Worm (Caenorhabditis elegans): ENCODE data around the gene F49E12.8.
"Not testable (repeated sequence)": the region's sequence is repeated elsewhere in the genome, so short reads cannot be mapped to it uniquely, and the experiment has no call there.

The F49E12.8 gene

ce11 chrII:8428947-8429919, 35.1 kb upstream of the F49E12.8 start:
- TF ChIP-seq elt-1 (tag; optimal IDR thresholded peaks at IDR 0.05), result no peak
- TF ChIP-seq sem-4 (tag; optimal IDR thresholded peaks at IDR 0.05), result no peak
- TF ChIP-seq blmp-1 (tag; optimal IDR thresholded peaks at IDR 0.05; ENCODE audit: insufficient read depth), result no peak
- TF ChIP-seq unc-62 (GFP tag; optimal IDR thresholded peaks at IDR 0.05), result no peak
- TF ChIP-seq ama-1 (optimal IDR thresholded peaks at IDR 0.05), result no peak
- TF ChIP-seq peb-1 (tag; optimal IDR thresholded peaks at IDR 0.05), result no peak
- no peak for TF ChIP-seq skn-1 (tag; optimal IDR thresholded peaks at IDR 0.05)
- TF ChIP-seq ztf-1 (GFP tag; conservative IDR thresholded peaks at IDR 0.05), result no peak
- no peak for TF ChIP-seq zag-1 (tag; optimal IDR thresholded peaks at IDR 0.05)
- no peak for TF ChIP-seq nhr-23 (tag; optimal IDR thresholded peaks at IDR 0.05)
- TF ChIP-seq nhr-6 (tag; optimal IDR thresholded peaks at IDR 0.05), result no peak
- TF ChIP-seq ceh-16 (tag; optimal IDR thresholded peaks at IDR 0.05), result no peak
- peak in 1 of 2 experiments; percentile 60 for TF ChIP-seq lsy-2 (tag; optimal IDR thresholded peaks at IDR 0.05)
- TF ChIP-seq crh-2 (tag; optimal IDR thresholded peaks at IDR 0.05), result peak; percentile 39
- TF ChIP-seq nhr-129 (tag; optimal IDR thresholded peaks at IDR 0.05), result peak; percentile 37
- no peak for TF ChIP-seq nhr-25 (tag; optimal IDR thresholded peaks at IDR 0.05)
- TF ChIP-seq nhr-12 (tag; optimal IDR thresholded peaks at IDR 0.05), result no peak
- TF ChIP-seq dmd-4 (tag; optimal IDR thresholded peaks at IDR 0.05), result no peak
- no peak for TF ChIP-seq alr-1 (tag; optimal IDR thresholded peaks at IDR 0.05)
- TF ChIP-seq C34F6.9 (tag; optimal IDR thresholded peaks at IDR 0.05), result peak; percentile 26
- no peak for TF ChIP-seq fos-1 (tag; optimal IDR thresholded peaks at IDR 0.05)
- peak; percentile 1 for TF ChIP-seq sma-3 (GFP tag; optimal IDR thresholded peaks at IDR 0.05)
- TF ChIP-seq unc-55 (GFP tag; optimal IDR thresholded peaks at IDR 0.05), result peak; percentile 45
- TF ChIP-seq nhr-10 (tag; optimal IDR thresholded peaks at IDR 0.05), result no peak

ce11 chrII:8428758-8428946, 34.5 kb upstream of the F49E12.8 start, which contains the start of gene F14E5.2:
TSS of gene F14E5.2 (minus strand) at chrII:8428858.
- TF ChIP-seq mab-5 (tag; optimal IDR thresholded peaks at IDR 0.05) (no peak), F13H6.1 (tag; optimal IDR thresholded peaks at IDR 0.05) (no peak), snpc-4 (tag; optimal IDR thresholded peaks at IDR 0.05) (no peak), elt-3 (tag; optimal IDR thresholded peaks at IDR 0.05) (no peak), peb-1 (tag; optimal IDR thresholded peaks at IDR 0.05) (no peak), skn-1 (tag; optimal IDR thresholded peaks at IDR 0.05) (no peak), ztf-4 (tag; optimal IDR thresholded peaks at IDR 0.05) (no peak), lsy-2 (tag; optimal IDR thresholded peaks at IDR 0.05) (no peak), sma-9 (GFP tag; optimal IDR thresholded peaks at IDR 0.05) (no peak), sma-9 (tag; optimal IDR thresholded peaks at IDR 0.05) (no peak), gmeb-1 (tag; optimal IDR thresholded peaks at IDR 0.05) (no peak), ceh-16 (tag; optimal IDR thresholded peaks at IDR 0.05) (no peak), crh-2 (tag; optimal IDR thresholded peaks at IDR 0.05) (no peak), fos-1 (tag; optimal IDR thresholded peaks at IDR 0.05) (no peak), nhr-10 (tag; optimal IDR thresholded peaks at IDR 0.05) (no peak)

- TF ChIP-seq nhr-12 (tag; optimal IDR thresholded peaks at IDR 0.05) (peak; percentile 85), elt-1 (tag; optimal IDR thresholded peaks at IDR 0.05) (no peak), nhr-25 (tag; optimal IDR thresholded peaks at IDR 0.05) (peak; percentile 85), nhr-6 (tag; optimal IDR thresholded peaks at IDR 0.05) (no peak), nhr-237 (tag; optimal IDR thresholded peaks at IDR 0.05) (no peak), elt-3 (tag; optimal IDR thresholded peaks at IDR 0.05) (no peak), R02D3.7 (tag; optimal IDR thresholded peaks at IDR 0.05) (no peak), nhr-10 (tag; optimal IDR thresholded peaks at IDR 0.05) (no peak), mab-5 (tag; optimal IDR thresholded peaks at IDR 0.05) (no peak), zag-1 (tag; optimal IDR thresholded peaks at IDR 0.05) (no peak)
These were observed 26.8 kb upstream of the F49E12.8 start for ce11 chrII:8420775-8421388.

- not testable (repeated sequence) for TF ChIP-seq nhr-12, lin-39, elt-3 (tag; optimal IDR thresholded peaks at IDR 0.05)
These were observed 25.7 kb upstream of the F49E12.8 start, which contains the start of gene F14E5.8 for ce11 chrII:8419798-8420197. TSS of gene F14E5.8 (plus strand) at chrII:8420098.

All from whole organism, L2 larva.